Worm (Caenorhabditis elegans) whole organism, L3 larva: ENCODE measurements around the gene R10E4.11.

Experiments
- nfya-1 ChIP-seq: sonication (generic microtip); optimal IDR thresholded peaks from 2 replicates; lab custom pipeline; 2017; ENCODE audit warnings: missing genetic modification characterization, mild to moderate bottlenecking, missing compliant biosample characterization, antibody characterized with exemption, moderate library complexity; ENCODE audit not compliant: insufficient read depth
- nhr-12 ChIP-seq: fragments of 150-350 bp; optimal IDR thresholded peaks from 2 replicates; lab custom pipeline; 2014; ENCODE audit warnings: missing biosample characterization, missing genetic modification characterization
- unc-62 ChIP-seq: fragments of 150-350 bp; sonication (generic microtip); optimal IDR thresholded peaks from 4 replicates; lab custom pipeline; 2014; ENCODE audit warnings: missing biosample characterization, missing genetic modification reagents, missing genetic modification characterization
- zag-1 ChIP-seq: fragments of 150-350 bp; optimal IDR thresholded peaks from 2 replicates; lab custom pipeline; 2014; ENCODE audit warnings: missing biosample characterization, missing genetic modification characterization

- peak; percentile 99 for TF ChIP-seq nfya-1 (tag; lab: Kevin White, UChicago)
- peak; percentile 98 for TF ChIP-seq unc-62 (GFP tag; lab: Kevin White, UChicago)
- TF ChIP-seq zag-1 (tag; lab: Kevin White, UChicago): peak; percentile 75
- no peak for TF ChIP-seq nhr-12
Observed at ce11 chrIII:4281955-4282618, 18.8 kb downstream of the R10E4.11 start.
